Worm (Caenorhabditis elegans) whole organism, late embryonic: Measurements from ENCODE around the gene srh-97.

ENCODE experiments used
- C38D4.7 ChIP-seq: fragments of 200-800 bp; sonication (Bioruptor generic); optimal IDR thresholded peaks from 2 replicates; lab custom pipeline; 2018; ENCODE audit warnings: mild to moderate bottlenecking, missing genetic modification characterization, moderate library complexity, missing compliant biosample characterization
- K02D7.2 ChIP-seq: sonication (generic microtip); optimal IDR thresholded peaks from 2 replicates; lab custom pipeline; 2017; ENCODE audit warnings: mild to moderate bottlenecking, missing genetic modification characterization, missing compliant biosample characterization
- Y22D7AL.16 ChIP-seq: sonication (generic microtip); optimal IDR thresholded peaks from 2 replicates; lab custom pipeline; 2016; ENCODE audit warnings: missing genetic modification characterization, missing compliant biosample characterization
- ama-1 ChIP-seq: fragments of 150-350 bp; optimal IDR thresholded peaks from 2 replicates; lab custom pipeline; 2014
- ceh-34 ChIP-seq: sonication (generic microtip); optimal IDR thresholded peaks from 2 replicates; lab custom pipeline; 2016; ENCODE audit warnings: mild to moderate bottlenecking, missing genetic modification characterization, missing compliant biosample characterization
- ceh-6 ChIP-seq: fragments of 200-800 bp; sonication (Bioruptor generic); optimal IDR thresholded peaks from 2 replicates; lab custom pipeline; 2018; ENCODE audit warnings: mild to moderate bottlenecking, missing genetic modification characterization, missing compliant biosample characterization
- ceh-9 ChIP-seq: sonication (generic microtip); optimal IDR thresholded peaks from 2 replicates; lab custom pipeline; 2016; ENCODE audit warnings: mild to moderate bottlenecking, missing genetic modification characterization, inconsistent platforms, missing compliant biosample characterization
- che-1 ChIP-seq: sonication (generic microtip); optimal IDR thresholded peaks from 2 replicates; lab custom pipeline; 2016; ENCODE audit warnings: mild to moderate bottlenecking, missing genetic modification characterization, missing compliant biosample characterization
- elt-4 ChIP-seq: sonication (generic microtip); optimal IDR thresholded peaks from 2 replicates; lab custom pipeline; 2016; ENCODE audit warnings: missing genetic modification characterization, missing compliant biosample characterization
- npax-4 ChIP-seq: sonication (generic microtip); optimal IDR thresholded peaks from 2 replicates; lab custom pipeline; 2016; ENCODE audit warnings: missing genetic modification characterization, missing compliant biosample characterization
- pros-1 ChIP-seq: fragments of 150-350 bp; optimal IDR thresholded peaks from 2 replicates; lab custom pipeline; 2014; ENCODE audit warnings: missing biosample characterization, missing genetic modification reagents, missing genetic modification characterization
- tbx-2 ChIP-seq: sonication (generic microtip); optimal IDR thresholded peaks from 2 replicates; lab custom pipeline; 2016; ENCODE audit warnings: missing genetic modification characterization, missing compliant biosample characterization
- unc-55 ChIP-seq: sonication (generic microtip); optimal IDR thresholded peaks from 2 replicates; lab custom pipeline; 2017; ENCODE audit warnings: missing biosample characterization, missing genetic modification reagents, missing genetic modification characterization
- unc-86 ChIP-seq: sonication (generic microtip); optimal IDR thresholded peaks from 2 replicates; lab custom pipeline; 2016; ENCODE audit warnings: missing genetic modification characterization, missing compliant biosample characterization

DNA sequence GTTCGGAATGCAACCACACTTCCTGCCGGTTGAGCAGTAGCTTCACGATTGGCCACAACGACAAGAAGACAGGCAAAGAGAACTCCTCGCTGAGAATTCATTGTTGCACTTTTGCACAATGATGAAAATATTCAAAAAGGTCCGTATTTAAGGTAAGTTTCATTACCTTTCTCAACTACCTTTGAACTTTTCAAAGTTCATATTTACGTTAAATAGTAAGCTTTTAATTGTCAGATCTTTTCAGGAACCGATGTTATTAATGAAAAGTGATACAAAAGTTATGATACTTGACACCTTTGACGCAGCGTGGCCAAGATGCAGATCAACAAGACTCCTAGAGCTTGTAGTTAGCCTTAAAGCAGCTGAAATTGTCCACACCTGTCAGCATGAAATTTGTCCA, 4.5 kb downstream of the srh-97 start, which contains the start of gene F49H6.12:
- no peak for TF ChIP-seq ceh-9 (tag; lab: Kevin White, UChicago)
- no peak for TF ChIP-seq unc-55 (GFP tag; lab: Kevin White, UChicago)
- TF ChIP-seq ama-1 (lab: Kevin White, UChicago), result no peak
- TF ChIP-seq C38D4.7, result no peak
- TF ChIP-seq tbx-2 (tag; lab: Kevin White, UChicago), result no peak
- TF ChIP-seq Y22D7AL.16 (tag; lab: Kevin White, UChicago), result no peak
- no peak for TF ChIP-seq unc-86
- TF ChIP-seq npax-4 (tag; lab: Kevin White, UChicago), result no peak
- no peak for TF ChIP-seq ceh-34 (tag; lab: Kevin White, UChicago)
- TF ChIP-seq K02D7.2 (tag; lab: Kevin White, UChicago), result no peak
- TF ChIP-seq che-1, result no peak
- TF ChIP-seq ceh-6 (GFP tag; lab: Kevin White, UChicago), result no peak
- no peak for TF ChIP-seq pros-1
- no peak for TF ChIP-seq elt-4
